Worm (Caenorhabditis elegans) whole organism, L4 larva: ENCODE data around the gene ints-11.

Source experiments
- D1046.2 ChIP-seq: fragments of 200-800 bp; sonication (Bioruptor generic); IDR thresholded peaks from 2 replicates; pipeline ENCODE4 v1.3.6; 2022; ENCODE audit warnings: missing genetic modification characterization, missing compliant biosample characterization
- F10B5.3 ChIP-seq: sonication (generic microtip); optimal IDR thresholded peaks from 2 replicates; lab custom pipeline; 2016; ENCODE audit warnings: mild to moderate bottlenecking, missing genetic modification characterization, missing compliant biosample characterization
- F26F4.8 ChIP-seq: fragments of 200-800 bp; sonication (Bioruptor generic); conservative IDR thresholded peaks from 2 replicates; pipeline ENCODE4 v1.3.6; 2022; ENCODE audit warnings: missing genetic modification characterization, missing compliant biosample characterization
- Y5F2A.4 ChIP-seq: fragments of 200-800 bp; sonication (Bioruptor generic); optimal IDR thresholded peaks from 2 replicates; lab custom pipeline; 2018; ENCODE audit warnings: mild to moderate bottlenecking, missing genetic modification characterization, missing compliant biosample characterization
- Y75B8A.6 ChIP-seq: fragments of 200-800 bp; sonication (Bioruptor generic); IDR thresholded peaks from 2 replicates; pipeline ENCODE4 v1.3.6; 2022; ENCODE audit warnings: missing genetic modification reagents, missing genetic modification characterization, missing compliant biosample characterization
- ZK337.2 ChIP-seq: fragments of 200-800 bp; sonication (Bioruptor generic); IDR thresholded peaks from 2 replicates; pipeline ENCODE4 v1.3.6; 2022; ENCODE audit warnings: missing genetic modification reagents, missing genetic modification characterization, missing compliant biosample characterization
- ZK546.5 ChIP-seq, 2 experiments: sonication (generic microtip); optimal IDR thresholded peaks; 2 replicates each; lab custom pipeline; 2017; ENCODE audit warnings: missing biosample characterization in 2 of 2, missing genetic modification characterization in 2 of 2
- aha-1 ChIP-seq: fragments of 150-350 bp; peaks from one replicate; lab custom pipeline; 2014; ENCODE audit warnings: missing biosample characterization, missing genetic modification characterization
- arid-1 ChIP-seq: fragments of 200-800 bp; sonication (Bioruptor generic); conservative IDR thresholded peaks from 2 replicates; pipeline ENCODE4 v1.3.6; 2022; ENCODE audit warnings: missing genetic modification reagents, missing genetic modification characterization, missing compliant biosample characterization
- ceh-28 ChIP-seq: fragments of 150-350 bp; optimal IDR thresholded peaks from 2 replicates; lab custom pipeline; 2014; ENCODE audit warnings: missing biosample characterization, missing genetic modification reagents, missing genetic modification characterization
- ceh-32 ChIP-seq: sonication (generic microtip); optimal IDR thresholded peaks from 2 replicates; lab custom pipeline; 2016; ENCODE audit warnings: mild to moderate bottlenecking, missing genetic modification characterization, missing compliant biosample characterization; ENCODE audit not compliant: poor library complexity
- ceh-44 ChIP-seq: fragments of 200-800 bp; sonication (Bioruptor generic); IDR thresholded peaks from 2 replicates; pipeline ENCODE4 v1.3.6; 2022; ENCODE audit warnings: missing genetic modification reagents, missing genetic modification characterization, missing compliant biosample characterization
- ces-1 ChIP-seq: fragments of 150-350 bp; sonication (generic microtip); optimal IDR thresholded peaks from 4 replicates; lab custom pipeline; 2014; ENCODE audit warnings: missing biosample characterization, missing genetic modification reagents, missing genetic modification characterization
- ctbp-1 ChIP-seq: fragments of 200-800 bp; sonication (Bioruptor generic); IDR thresholded peaks from 2 replicates; pipeline ENCODE4 v1.3.6; 2022; ENCODE audit warnings: missing genetic modification reagents, missing genetic modification characterization, missing compliant biosample characterization
- dmd-8 ChIP-seq: fragments of 200-800 bp; sonication (Bioruptor generic); IDR thresholded peaks from 2 replicates; pipeline ENCODE4 v1.3.6; 2022; ENCODE audit warnings: missing genetic modification characterization, missing compliant biosample characterization
- duxl-1 ChIP-seq: sonication (generic microtip); optimal IDR thresholded peaks from 2 replicates; lab custom pipeline; 2016; ENCODE audit warnings: mild to moderate bottlenecking, missing genetic modification characterization, moderate library complexity, missing compliant biosample characterization; ENCODE audit not compliant: poor library complexity
- fkh-10 ChIP-seq: fragments of 150-350 bp; optimal IDR thresholded peaks from 2 replicates; lab custom pipeline; 2014; ENCODE audit warnings: missing biosample characterization, missing genetic modification reagents, missing genetic modification characterization
- gei-8 ChIP-seq: fragments of 200-800 bp; sonication (Bioruptor generic); optimal IDR thresholded peaks from 2 replicates; lab custom pipeline; 2018; ENCODE audit warnings: mild to moderate bottlenecking, missing genetic modification characterization, missing compliant biosample characterization
- hlh-11 ChIP-seq: fragments of 200-800 bp; sonication (Bioruptor generic); optimal IDR thresholded peaks from 2 replicates; lab custom pipeline; 2018; ENCODE audit warnings: mild to moderate bottlenecking, missing genetic modification characterization, missing compliant biosample characterization
- hmg-1.1 ChIP-seq: fragments of 200-800 bp; sonication (Bioruptor generic); IDR thresholded peaks from 2 replicates; pipeline ENCODE4 v1.3.6; 2022; ENCODE audit warnings: missing genetic modification reagents, missing genetic modification characterization, missing compliant biosample characterization
- lin-29 ChIP-seq: fragments of 200-800 bp; sonication (Bioruptor generic); IDR thresholded peaks from 2 replicates; pipeline ENCODE4 v1.3.6; 2022; ENCODE audit warnings: missing genetic modification reagents, missing genetic modification characterization, missing compliant biosample characterization
- lin-39 ChIP-seq: fragments of 150-350 bp; optimal IDR thresholded peaks from 2 replicates; lab custom pipeline; 2014; ENCODE audit warnings: missing biosample characterization, missing genetic modification reagents, missing genetic modification characterization
- lsy-2 ChIP-seq, 2 experiments: fragments of 150-350 bp in 1 of 2; sonication (generic microtip) in 1 of 2; optimal IDR thresholded peaks; 2 replicates each; lab custom pipeline; 2014 to 2017; ENCODE audit warnings: missing biosample characterization in 2 of 2, missing genetic modification characterization in 2 of 2
- madf-9 ChIP-seq: fragments of 200-800 bp; sonication (Bioruptor generic); conservative IDR thresholded peaks from 2 replicates; pipeline ENCODE4 v1.3.6; 2022; ENCODE audit warnings: missing genetic modification reagents, missing genetic modification characterization, missing compliant biosample characterization
- mdt-29 ChIP-seq: fragments of 200-800 bp; sonication (Bioruptor generic); IDR thresholded peaks from 2 replicates; pipeline ENCODE4 v1.3.6; 2022; ENCODE audit warnings: missing genetic modification reagents, missing genetic modification characterization, missing compliant biosample characterization
- mes-2 ChIP-seq: sonication (generic microtip); optimal IDR thresholded peaks from 2 replicates; lab custom pipeline; 2016; ENCODE audit warnings: missing genotype, mild to moderate bottlenecking, missing genetic modification characterization, missing compliant biosample characterization; ENCODE audit not compliant: poor library complexity, severe bottlenecking
- nhr-42 ChIP-seq: fragments of 200-800 bp; sonication (Bioruptor generic); IDR thresholded peaks from 2 replicates; pipeline ENCODE4 v1.3.6; 2022; ENCODE audit warnings: missing genetic modification characterization, missing compliant biosample characterization
- nhr-6 ChIP-seq: fragments of 150-350 bp; optimal IDR thresholded peaks from 2 replicates; lab custom pipeline; 2014; ENCODE audit warnings: missing biosample characterization, missing genetic modification characterization
- pha-4 ChIP-seq, 2 experiments: fragments of 150-350 bp in 1 of 2; fragments of 200-800 bp in 1 of 2; sonication (Bioruptor generic) in 1 of 2; IDR thresholded peaks in 1 of 2; optimal IDR thresholded peaks in 1 of 2; 2 replicates each; pipeline versions ENCODE4 v1.3.6 to Lab custom; 2014 to 2022; ENCODE audit warnings: missing genetic modification characterization in 2 of 2, missing genetic modification reagents in 2 of 2, missing biosample characterization in 1 of 2, missing compliant biosample characterization in 1 of 2
- pqm-1 ChIP-seq: sonication (generic microtip); optimal IDR thresholded peaks from 2 replicates; lab custom pipeline; 2017; ENCODE audit warnings: missing biosample characterization, missing genetic modification characterization
- snpc-1.2 ChIP-seq: fragments of 200-800 bp; sonication (Bioruptor generic); IDR thresholded peaks from 2 replicates; pipeline ENCODE4 v1.3.6; 2022; ENCODE audit warnings: missing genetic modification reagents, missing genetic modification characterization, missing compliant biosample characterization
- snpc-4 ChIP-seq: fragments of 150-350 bp; optimal IDR thresholded peaks from 2 replicates; lab custom pipeline; 2014; ENCODE audit warnings: missing biosample characterization, missing genetic modification characterization
- spr-1 ChIP-seq: sonication (generic microtip); optimal IDR thresholded peaks from 2 replicates; lab custom pipeline; 2016; ENCODE audit warnings: mild to moderate bottlenecking, missing genetic modification characterization, missing compliant biosample characterization
- spr-3 ChIP-seq: fragments of 200-800 bp; sonication (Bioruptor generic); optimal IDR thresholded peaks from 2 replicates; lab custom pipeline; 2018; ENCODE audit warnings: mild to moderate bottlenecking, missing genetic modification characterization, missing compliant biosample characterization
- ztf-11 ChIP-seq: fragments of 150-350 bp; optimal IDR thresholded peaks from 2 replicates; lab custom pipeline; 2014; ENCODE audit warnings: missing biosample characterization, missing genetic modification characterization

Gene ints-11

DNA sequence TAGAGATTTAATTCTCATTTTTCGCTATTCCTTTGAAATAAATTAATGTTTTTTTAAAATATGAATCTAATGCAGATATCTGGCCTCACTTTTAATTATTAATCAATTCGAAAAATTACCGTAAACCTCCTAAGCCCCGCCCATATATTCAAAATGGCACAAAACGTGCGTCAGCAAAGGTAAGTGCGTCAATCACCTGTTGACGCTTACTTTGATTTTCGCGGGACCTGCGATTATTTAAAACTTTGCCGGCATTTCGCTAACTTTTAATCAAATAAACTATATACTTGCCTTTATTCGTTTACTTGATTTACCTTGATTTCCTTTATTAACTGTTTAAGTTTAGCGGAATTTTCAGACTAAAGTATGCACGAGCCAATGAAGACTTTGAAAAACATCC is 14.7 kb upstream of the ints-11 start, which contains the start of gene pch-2 (continued):
- TF ChIP-seq nhr-42 (GFP tag; lab: Robert Waterston, UW) = no peak
- no peak for TF ChIP-seq F26F4.8 (GFP tag; lab: Robert Waterston, UW)
- TF ChIP-seq spr-1 (tag; lab: Kevin White, UChicago) = no peak
- TF ChIP-seq gei-8 = no peak
- no peak for TF ChIP-seq lin-29 (GFP tag; lab: Robert Waterston, UW)
- no peak for TF ChIP-seq lin-39 (tag; lab: Kevin White, UChicago)
- no peak for TF ChIP-seq ZK546.5 (tag; optimal IDR thresholded peaks at IDR 0.05; lab: Kevin White, UChicago)
- no peak for TF ChIP-seq ctbp-1
- TF ChIP-seq Y5F2A.4 = no peak
- TF ChIP-seq madf-9 (GFP tag; lab: Robert Waterston, UW) = no peak
- TF ChIP-seq ceh-28 (tag; lab: Kevin White, UChicago) = no peak
- no peak for TF ChIP-seq ceh-44 (GFP tag; lab: Robert Waterston, UW)
- TF ChIP-seq aha-1 (tag; lab: Kevin White, UChicago) = no peak
- no peak for TF ChIP-seq ZK337.2 (GFP tag; lab: Robert Waterston, UW)
- TF ChIP-seq spr-3 (GFP tag; lab: Kevin White, UChicago) = no peak

DNA sequence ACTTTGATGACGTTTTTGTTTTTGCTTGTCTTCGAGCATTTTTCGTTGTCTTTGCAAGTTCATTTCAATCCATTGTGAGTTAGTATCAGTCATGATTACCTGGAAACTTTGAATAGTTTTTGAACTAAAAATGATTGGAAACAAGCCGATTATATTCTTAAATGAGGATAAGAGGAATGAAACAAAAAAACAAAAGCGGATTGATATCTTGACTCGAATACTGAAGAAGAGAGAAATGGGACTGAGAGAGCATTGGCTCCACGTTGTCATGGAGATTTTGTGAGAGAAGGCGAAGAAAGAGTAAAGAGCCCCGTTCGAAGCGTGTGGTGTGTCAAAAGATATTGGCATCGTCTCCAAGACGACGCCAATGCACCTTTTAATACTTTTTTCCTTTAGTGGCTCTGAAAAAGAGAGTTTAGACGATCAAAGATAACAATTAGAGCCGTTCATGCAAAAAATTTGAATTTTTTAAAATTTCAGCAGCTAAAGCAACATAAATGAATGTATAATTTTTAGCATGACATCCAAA is 13.6 kb upstream of the ints-11 start, which contains the start of the genes tub-1 and tmem-138:
TSS of gene tub-1 (minus strand) at position 101 of the 529 bp plus-strand sequence.
TSS of gene tmem-138 (plus strand) at position 479 of the 529 bp plus-strand sequence.
- no peak for TF ChIP-seq mdt-29 (GFP tag; lab: Robert Waterston, UW)
- TF ChIP-seq Y75B8A.6 (GFP tag; lab: Robert Waterston, UW) = no peak
- TF ChIP-seq dmd-8 (GFP tag; lab: Robert Waterston, UW) = no peak
- TF ChIP-seq snpc-1.2 = no peak
- no peak for TF ChIP-seq ZK337.2 (GFP tag; lab: Robert Waterston, UW)
- no peak for TF ChIP-seq F10B5.3
- no peak for TF ChIP-seq hlh-11 (tag; lab: Kevin White, UChicago)
- no peak for TF ChIP-seq hmg-1.1 (GFP tag; lab: Robert Waterston, UW)
- TF ChIP-seq duxl-1 (tag; lab: Kevin White, UChicago) = no peak
- no peak for TF ChIP-seq D1046.2 (GFP tag; lab: Robert Waterston, UW)
- TF ChIP-seq ceh-32 (tag; lab: Kevin White, UChicago) = no peak
- no peak for TF ChIP-seq ces-1 (GFP tag; lab: Kevin White, UChicago)
- no peak for TF ChIP-seq snpc-4 (tag; lab: Kevin White, UChicago)

DNA sequence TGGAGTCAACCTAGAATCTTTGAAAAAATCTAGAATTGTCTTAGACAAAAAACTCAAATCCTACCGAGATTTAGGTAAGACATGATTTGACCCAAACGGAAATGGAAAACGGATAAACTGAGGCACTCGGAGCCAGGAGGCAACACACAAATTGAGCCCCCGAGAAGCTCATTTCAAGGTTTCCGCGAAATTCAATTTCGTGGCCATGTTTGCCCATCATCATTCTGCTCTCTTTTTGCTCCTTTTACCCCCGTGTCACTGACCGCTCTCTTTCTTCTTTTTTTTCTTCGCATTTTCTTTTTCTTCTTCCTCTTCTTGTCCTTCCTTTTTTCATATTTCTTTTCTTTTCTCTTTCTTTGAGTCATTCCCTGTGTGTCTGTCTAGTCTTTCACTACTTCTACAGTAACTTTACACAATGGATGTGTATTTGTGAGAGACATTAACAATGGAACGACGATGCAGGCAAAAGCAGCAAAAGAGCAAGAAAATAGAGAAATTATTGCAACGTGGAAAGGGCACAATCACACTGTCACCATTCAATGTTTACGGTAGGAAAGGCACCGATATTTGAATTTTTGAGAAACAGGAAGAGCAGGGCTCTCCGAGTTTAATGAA is 9.5 kb upstream of the ints-11 start:
- TF ChIP-seq ztf-11 (tag; lab: Kevin White, UChicago) (no peak), lsy-2 (tag; optimal IDR thresholded peaks at IDR 0.05; lab: Kevin White, UChicago) (peak in 1 of 2 experiments; percentile 56), hlh-11 (tag; lab: Kevin White, UChicago) (peak; percentile 16), nhr-6 (peak; percentile 82), pha-4 (GFP tag; IDR thresholded peaks at IDR 0.05; lab: Robert Waterston, UW) (no peak), pha-4 (tag; optimal IDR thresholded peaks at IDR 0.05; lab: Kevin White, UChicago) (peak; percentile 54), mes-2 (peak; percentile 0), pqm-1 (tag; lab: Kevin White, UChicago) (no peak), arid-1 (GFP tag; lab: Robert Waterston, UW) (no peak), fkh-10 (GFP tag; lab: Kevin White, UChicago) (peak; percentile 63), ctbp-1 (0 out of 2 replicates have a peak, but pooled peaks have one; percentile 43)
- TF ChIP-seq, all 104 proteins: peak for 7
